Worm (Caenorhabditis elegans) whole organism, early embryonic: ENCODE data around the gene pals-25.

Experiments used
- B0310.2 ChIP-seq: sonication (generic microtip); optimal IDR thresholded peaks from 2 replicates; lab custom pipeline; 2016; ENCODE audit warnings: mild to moderate bottlenecking, missing genetic modification characterization, missing compliant biosample characterization
- ama-1 ChIP-seq: fragments of 150-350 bp; optimal IDR thresholded peaks from 2 replicates; lab custom pipeline; 2014
- ceh-36 ChIP-seq: sonication (generic microtip); optimal IDR thresholded peaks from 2 replicates; lab custom pipeline; 2016; ENCODE audit warnings: missing genetic modification characterization, inconsistent platforms, missing compliant biosample characterization
- ets-7 ChIP-seq: sonication (generic microtip); optimal IDR thresholded peaks from 2 replicates; lab custom pipeline; 2016; ENCODE audit warnings: missing genotype, missing genetic modification characterization, missing compliant biosample characterization
- hmbx-1 ChIP-seq: sonication (generic microtip); optimal IDR thresholded peaks from 2 replicates; lab custom pipeline; 2016; ENCODE audit warnings: mild to moderate bottlenecking, missing genetic modification characterization, missing compliant biosample characterization
- sea-1 ChIP-seq: fragments of 200-800 bp; sonication (Bioruptor generic); conservative IDR thresholded peaks from 2 replicates; pipeline ENCODE4 v1.3.6; 2022; ENCODE audit warnings: missing genetic modification characterization, missing compliant biosample characterization
- tra-4 ChIP-seq: sonication (generic microtip); optimal IDR thresholded peaks from 2 replicates; lab custom pipeline; 2017; ENCODE audit warnings: missing genetic modification characterization, missing compliant biosample characterization

pals-25 gene

DNA sequence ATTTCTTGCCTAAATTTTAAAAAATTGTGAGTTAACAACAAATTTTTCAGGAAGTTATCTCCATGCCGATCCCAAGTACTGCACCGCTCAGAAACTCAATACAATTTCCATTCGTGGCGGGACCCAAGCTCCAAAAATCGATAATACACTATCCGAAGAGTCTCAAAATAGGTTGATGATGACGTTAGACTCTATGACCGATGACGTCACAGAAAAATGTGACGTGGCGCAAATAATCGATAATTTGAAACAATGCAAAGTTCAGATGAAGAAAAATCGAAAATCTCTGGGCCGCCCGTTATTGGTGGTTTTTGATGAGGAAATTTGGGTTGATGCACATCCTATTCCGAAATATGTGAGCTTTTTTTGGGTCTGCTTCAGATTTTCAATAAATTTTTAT lies 50.0 kb downstream of the pals-25 start:
- no peak for TF ChIP-seq ets-7 (tag; lab: Kevin White, UChicago)
- no peak for TF ChIP-seq tra-4
- TF ChIP-seq ceh-36: no peak
- no peak for TF ChIP-seq B0310.2 (tag; lab: Kevin White, UChicago)
- TF ChIP-seq ama-1 (lab: Kevin White, UChicago): no peak
- TF ChIP-seq hmbx-1 (tag; lab: Kevin White, UChicago): no peak
- TF ChIP-seq sea-1 (GFP tag; lab: Robert Waterston, UW): no peak
